Worm (Caenorhabditis elegans): ENCODE measurements around the gene lron-2.
A peak's percentile ranks its signal among the peaks of the same experiment; 100 is the strongest.

lron-2 gene

ce11 chrV:9272624-9273023 is 14.7 kb downstream of the lron-2 start:
- no peak for TF ChIP-seq elt-2 (tag; optimal IDR thresholded peaks at IDR 0.05)

- TF ChIP-seq ztf-11 (tag; optimal IDR thresholded peaks at IDR 0.05) (no peak), jun-1 (tag; optimal IDR thresholded peaks at IDR 0.05) (no peak), ceh-16 (tag; optimal IDR thresholded peaks at IDR 0.05) (no peak), nhr-76 (tag; optimal IDR thresholded peaks at IDR 0.05) (no peak), elt-1 (tag; optimal IDR thresholded peaks at IDR 0.05) (no peak), sea-2 (GFP tag; optimal IDR thresholded peaks at IDR 0.05) (no peak), nhr-77 (tag; optimal IDR thresholded peaks at IDR 0.05) (no peak), snpc-4 (tag; optimal IDR thresholded peaks at IDR 0.05) (no peak), nhr-237 (tag; optimal IDR thresholded peaks at IDR 0.05) (no peak), nhr-12 (tag; optimal IDR thresholded peaks at IDR 0.05) (no peak), R02D3.7 (tag; optimal IDR thresholded peaks at IDR 0.05) (no peak), ZK546.5 (tag; optimal IDR thresholded peaks at IDR 0.05) (no peak), nhr-28 (tag; optimal IDR thresholded peaks at IDR 0.05) (no peak), nhr-11 (tag; optimal IDR thresholded peaks at IDR 0.05) (no peak)
Observed at ce11 chrV:9271835-9272234, 15.5 kb downstream of the lron-2 start.

ce11 chrV:9270442-9270841 is 16.9 kb downstream of the lron-2 start:
- no peak for TF ChIP-seq nhr-25 (tag; optimal IDR thresholded peaks at IDR 0.05)
- peak; percentile 34 for TF ChIP-seq nfya-1 (tag; optimal IDR thresholded peaks at IDR 0.05; ENCODE audit: insufficient read depth)

- TF ChIP-seq elt-3 (tag; optimal IDR thresholded peaks at IDR 0.05): no peak
- TF ChIP-seq nhr-25 (tag; optimal IDR thresholded peaks at IDR 0.05): no peak
- TF ChIP-seq jun-1 (tag; optimal IDR thresholded peaks at IDR 0.05): no peak
- no peak for TF ChIP-seq unc-62 (GFP tag; optimal IDR thresholded peaks at IDR 0.05)
- TF ChIP-seq ZK546.5 (tag; optimal IDR thresholded peaks at IDR 0.05): no peak
- no peak for TF ChIP-seq hmg-11 (tag; optimal IDR thresholded peaks at IDR 0.05)
- TF ChIP-seq pha-4 (tag; optimal IDR thresholded peaks at IDR 0.05): no peak
- no peak for TF ChIP-seq fkh-2 (tag; optimal IDR thresholded peaks at IDR 0.05)
- TF ChIP-seq nhr-28 (tag; optimal IDR thresholded peaks at IDR 0.05): no peak
- TF ChIP-seq fos-1 (tag; optimal IDR thresholded peaks at IDR 0.05): no peak
- no peak for TF ChIP-seq R02D3.7 (tag; optimal IDR thresholded peaks at IDR 0.05)
- no peak for TF ChIP-seq unc-39 (tag; optimal IDR thresholded peaks at IDR 0.05)
Observed at ce11 chrV:9268202-9268601, 19.2 kb downstream of the lron-2 start.

ce11 chrV:9266399-9266798 is 21.0 kb downstream of the lron-2 start, which contains the start of gene slc-17.7:
Gene slc-17.7 (minus strand): TSS chrV:9266499.
- TF ChIP-seq nhr-11 (tag; optimal IDR thresholded peaks at IDR 0.05): no peak
- TF ChIP-seq hmg-11 (tag; optimal IDR thresholded peaks at IDR 0.05): no peak
- TF ChIP-seq ztf-11 (tag; optimal IDR thresholded peaks at IDR 0.05): no peak
- TF ChIP-seq nhr-12 (tag; optimal IDR thresholded peaks at IDR 0.05): no peak
- TF ChIP-seq ceh-28 (tag; optimal IDR thresholded peaks at IDR 0.05): no peak
- TF ChIP-seq unc-39 (tag; optimal IDR thresholded peaks at IDR 0.05): no peak
- no peak for TF ChIP-seq fos-1 (tag; optimal IDR thresholded peaks at IDR 0.05)
- TF ChIP-seq sea-2 (GFP tag; optimal IDR thresholded peaks at IDR 0.05): no peak
- TF ChIP-seq zag-1 (tag; optimal IDR thresholded peaks at IDR 0.05): no peak
- no peak for TF ChIP-seq ama-1 (optimal IDR thresholded peaks at IDR 0.05)
- TF ChIP-seq egl-5 (tag; optimal IDR thresholded peaks at IDR 0.05): no peak
- no peak for TF ChIP-seq mdl-1 (tag; optimal IDR thresholded peaks at IDR 0.05)
- TF ChIP-seq nhr-28 (tag; optimal IDR thresholded peaks at IDR 0.05): no peak

- TF ChIP-seq elt-2 (tag; optimal IDR thresholded peaks at IDR 0.05): peak; percentile 50
- TF ChIP-seq pqm-1 (tag; optimal IDR thresholded peaks at IDR 0.05): peak; percentile 70
- no peak for TF ChIP-seq jun-1 (tag; optimal IDR thresholded peaks at IDR 0.05)
Observed at ce11 chrV:9262708-9263107, 24.7 kb downstream of the lron-2 start.

- TF ChIP-seq egl-27 (tag; optimal IDR thresholded peaks at IDR 0.05) (no peak), lin-39 (tag; optimal IDR thresholded peaks at IDR 0.05) (no peak), hmg-11 (tag; optimal IDR thresholded peaks at IDR 0.05) (no peak), zag-1 (tag; optimal IDR thresholded peaks at IDR 0.05) (no peak), lsy-12 (tag; optimal IDR thresholded peaks at IDR 0.05) (no peak), nhr-11 (tag; optimal IDR thresholded peaks at IDR 0.05) (no peak), elt-3 (tag; optimal IDR thresholded peaks at IDR 0.05) (no peak), ceh-82 (tag; optimal IDR thresholded peaks at IDR 0.05) (no peak), elt-1 (tag; optimal IDR thresholded peaks at IDR 0.05) (no peak), nhr-76 (tag; optimal IDR thresholded peaks at IDR 0.05) (no peak), ama-1 (optimal IDR thresholded peaks at IDR 0.05) (no peak), fkh-10 (GFP tag; optimal IDR thresholded peaks at IDR 0.05) (no peak)
Observed at ce11 chrV:9261492-9261891, 25.9 kb downstream of the lron-2 start, which contains the start of gene nhr-36. Gene nhr-36 (minus strand): TSS chrV:9261592.

All from whole organism, L3 larva.